Worm (Caenorhabditis elegans): ENCODE data around the gene str-32.

DNA sequence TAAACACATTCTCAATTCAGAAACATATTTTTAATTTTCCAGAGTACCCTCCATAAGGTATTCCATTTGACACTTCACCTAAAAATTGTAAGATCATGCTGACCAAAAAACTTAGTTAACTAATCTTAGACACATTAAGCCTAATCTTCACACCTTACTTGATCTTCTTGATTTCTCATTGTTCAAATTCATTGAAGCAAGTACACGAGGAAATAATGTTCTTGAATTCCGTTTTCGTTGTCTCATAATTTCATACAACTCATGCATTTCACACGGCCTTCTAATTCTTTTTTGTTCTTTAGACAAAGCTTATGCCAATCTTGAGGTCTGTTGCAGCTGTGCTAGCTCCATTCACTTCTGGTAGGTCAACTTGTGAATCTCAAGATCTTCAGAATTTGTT is 9.3 kb downstream of the str-32 start, which contains the start of gene srd-33:
- TF ChIP-seq nhr-237 (tag; optimal IDR thresholded peaks at IDR 0.05) (no peak), nhr-11 (tag; optimal IDR thresholded peaks at IDR 0.05) (no peak), nhr-77 (tag; optimal IDR thresholded peaks at IDR 0.05) (no peak), ceh-82 (tag; optimal IDR thresholded peaks at IDR 0.05) (no peak)

Data from whole organism, L2 larva.